Fruit fly (Drosophila melanogaster) whole organism, embryonic: ENCODE results near the gene CG7484.

Experiments used
- Atf3 ChIP-seq: fragments of 200-800 bp; sonication (Bioruptor generic); optimal IDR thresholded peaks from 3 replicates; lab custom pipeline; 2016; ENCODE audit warnings: missing biosample characterization, missing genetic modification characterization
- Atf6 ChIP-seq: fragments of 200-800 bp; sonication (Bioruptor generic); IDR thresholded peaks from 2 replicates; pipeline ENCODE4 v1.3.6; 2022; ENCODE audit warnings: missing biosample characterization, missing genetic modification characterization
- B-H1 ChIP-seq: fragments of 200-800 bp; sonication (Bioruptor generic); IDR thresholded peaks from 3 replicates; pipeline ENCODE4 v1.3.6; 2022; ENCODE audit warnings: missing biosample characterization, missing genetic modification characterization
- C15 ChIP-seq: fragments of 200-800 bp; sonication (Bioruptor generic); IDR thresholded peaks from 3 replicates; pipeline ENCODE4 v1.3.6; 2022; ENCODE audit warnings: missing biosample characterization, missing genetic modification characterization
- CG10431 ChIP-seq: fragments of 200-800 bp; sonication (Bioruptor generic); optimal IDR thresholded peaks from 3 replicates; lab custom pipeline; 2018; ENCODE audit warnings: missing biosample characterization, mild to moderate bottlenecking, missing genetic modification characterization
- CG11560 ChIP-seq: fragments of 200-800 bp; sonication (Bioruptor generic); IDR thresholded peaks from 3 replicates; pipeline ENCODE4 v1.3.6; 2022; ENCODE audit warnings: missing biosample characterization, missing genetic modification characterization
- CG11696 ChIP-seq: fragments of 200-800 bp; sonication (Bioruptor generic); IDR thresholded peaks from 2 replicates; pipeline ENCODE4 v1.3.6; 2022; ENCODE audit warnings: missing biosample characterization, missing genetic modification characterization
- CG12744 ChIP-seq: fragments of 200-800 bp; sonication (Bioruptor generic); optimal IDR thresholded peaks from 2 replicates; lab custom pipeline; 2016; ENCODE audit warnings: missing biosample characterization, missing genetic modification characterization
- CG13775 ChIP-seq: fragments of 200-800 bp; sonication (Bioruptor generic); optimal IDR thresholded peaks from 3 replicates; lab custom pipeline; 2017; ENCODE audit warnings: missing biosample characterization, mild to moderate bottlenecking, missing genetic modification characterization
- CG14014 ChIP-seq: fragments of 200-800 bp; sonication (Bioruptor generic); IDR thresholded peaks from 2 replicates; pipeline ENCODE4 v1.3.6; 2022; ENCODE audit warnings: missing biosample characterization, missing genetic modification characterization
- CG14050 ChIP-seq: fragments of 200-800 bp; sonication (Bioruptor generic); IDR thresholded peaks from 3 replicates; pipeline ENCODE4 v1.3.6; 2022; ENCODE audit warnings: missing biosample characterization, missing genetic modification characterization
- CG14965 ChIP-seq: fragments of 200-800 bp; sonication (Bioruptor generic); optimal IDR thresholded peaks from 2 replicates; lab custom pipeline; 2016; ENCODE audit warnings: missing biosample characterization, missing genetic modification characterization, borderline replicate concordance
- CG15073 ChIP-seq: fragments of 200-800 bp; sonication (Bioruptor generic); optimal IDR thresholded peaks from 2 replicates; lab custom pipeline; 2016; ENCODE audit warnings: missing biosample characterization, missing genetic modification characterization
- CG15269 ChIP-seq: fragments of 200-800 bp; sonication (Bioruptor generic); optimal IDR thresholded peaks from 2 replicates; lab custom pipeline; 2018; ENCODE audit warnings: missing biosample characterization, mild to moderate bottlenecking, missing genetic modification characterization, moderate library complexity
- CG31441 ChIP-seq: fragments of 200-800 bp; sonication (Bioruptor generic); IDR thresholded peaks from 2 replicates; pipeline ENCODE4 v1.3.6; 2022; ENCODE audit warnings: missing biosample characterization, missing genetic modification characterization
- CG3281 ChIP-seq: fragments of 200-800 bp; sonication (Bioruptor generic); optimal IDR thresholded peaks from 3 replicates; lab custom pipeline; 2017; ENCODE audit warnings: missing biosample characterization, mild to moderate bottlenecking, missing genetic modification characterization
- CG4424 ChIP-seq: fragments of 200-800 bp; sonication (Bioruptor generic); optimal IDR thresholded peaks from 3 replicates; lab custom pipeline; 2016; ENCODE audit warnings: missing biosample characterization, missing genetic modification characterization
- CG4854 ChIP-seq: fragments of 200-800 bp; sonication (Bioruptor generic); optimal IDR thresholded peaks from 2 replicates; lab custom pipeline; 2016; ENCODE audit warnings: missing biosample characterization, missing genetic modification characterization, inconsistent platforms
- CG8281 ChIP-seq: fragments of 200-800 bp; sonication (Bioruptor generic); optimal IDR thresholded peaks from 2 replicates; lab custom pipeline; 2018; ENCODE audit warnings: missing biosample characterization, mild to moderate bottlenecking, missing genetic modification characterization, moderate library complexity
- CG9876 ChIP-seq: fragments of 200-800 bp; sonication (Bioruptor generic); optimal IDR thresholded peaks from 2 replicates; lab custom pipeline; 2016; ENCODE audit warnings: missing biosample characterization, missing genetic modification characterization
- Dref ChIP-seq: fragments of 200-800 bp; sonication (Bioruptor generic); IDR thresholded peaks from 2 replicates; pipeline ENCODE4 v1.3.6; 2022; ENCODE audit warnings: missing biosample characterization, missing genetic modification characterization
- E2f1 ChIP-seq: fragments of 200-800 bp; sonication (Bioruptor generic); IDR thresholded peaks from 2 replicates; pipeline ENCODE4 v1.3.6; 2022; ENCODE audit warnings: missing biosample characterization, missing genetic modification characterization
- Fer1 ChIP-seq: fragments of 200-800 bp; sonication (Bioruptor generic); optimal IDR thresholded peaks from 2 replicates; lab custom pipeline; 2017; ENCODE audit warnings: missing biosample characterization, mild to moderate bottlenecking, missing genetic modification characterization
- Lim3 ChIP-seq: fragments of 200-800 bp; sonication (Bioruptor generic); IDR thresholded peaks from 2 replicates; pipeline ENCODE4 v1.3.6; 2022; ENCODE audit warnings: missing biosample characterization, missing genetic modification characterization
- MTF-1 ChIP-seq: fragments of 200-800 bp; sonication (Bioruptor generic); optimal IDR thresholded peaks from 2 replicates; lab custom pipeline; 2018; ENCODE audit warnings: missing biosample characterization, mild to moderate bottlenecking, missing genetic modification characterization, borderline replicate concordance
- Oaz ChIP-seq: fragments of 200-800 bp; sonication (Bioruptor generic); IDR thresholded peaks from 2 replicates; pipeline ENCODE4 v1.3.6; 2022; ENCODE audit warnings: missing biosample characterization, missing genetic modification characterization
- Oli ChIP-seq: fragments of 200-800 bp; sonication (Bioruptor generic); optimal IDR thresholded peaks from 2 replicates; lab custom pipeline; 2018; ENCODE audit warnings: missing biosample characterization, mild to moderate bottlenecking, missing genetic modification characterization, moderate library complexity
- Ssrp ChIP-seq: fragments of 200-800 bp; sonication (Bioruptor generic); optimal IDR thresholded peaks from 2 replicates; lab custom pipeline; 2018; ENCODE audit warnings: missing biosample characterization, mild to moderate bottlenecking, missing genetic modification characterization, moderate library complexity
- Tbp ChIP-seq: fragments of >200 bp; optimal IDR thresholded peaks from 2 replicates; lab custom pipeline; 2018; ENCODE audit warnings: missing biosample characterization, missing genetic modification characterization
- Usf ChIP-seq: fragments of 200-800 bp; sonication (Bioruptor generic); optimal IDR thresholded peaks from 2 replicates; lab custom pipeline; 2017; ENCODE audit warnings: missing genotype, missing biosample characterization, missing genetic modification characterization
- al ChIP-seq: fragments of 200-800 bp; sonication (Bioruptor generic); IDR thresholded peaks from 2 replicates; pipeline ENCODE4 v1.3.6; 2022; ENCODE audit warnings: missing biosample characterization, missing genetic modification characterization
- aop ChIP-seq: fragments of 200-800 bp; sonication (Bioruptor generic); IDR thresholded peaks from 2 replicates; pipeline ENCODE4 v1.3.6; 2022; ENCODE audit warnings: missing biosample characterization, missing genetic modification characterization
- bcd ChIP-seq: fragments of 200-800 bp; sonication (Bioruptor generic); optimal IDR thresholded peaks from 2 replicates; lab custom pipeline; 2017; ENCODE audit warnings: missing biosample characterization, mild to moderate bottlenecking, missing genetic modification characterization
- cad ChIP-seq: fragments of >200 bp; optimal IDR thresholded peaks from 2 replicates; lab custom pipeline; 2017; ENCODE audit warnings: missing biosample characterization, missing genetic modification characterization
- dati ChIP-seq: fragments of 200-800 bp; sonication (Bioruptor generic); IDR thresholded peaks from 2 replicates; pipeline ENCODE4 v1.3.6; 2022; ENCODE audit warnings: missing biosample characterization, missing genetic modification characterization
- dmrt11E ChIP-seq: fragments of 200-800 bp; sonication (Bioruptor generic); optimal IDR thresholded peaks from 3 replicates; lab custom pipeline; 2018; ENCODE audit warnings: missing biosample characterization, mild to moderate bottlenecking, missing genetic modification characterization, moderate library complexity
- emc ChIP-seq: fragments of 200-800 bp; sonication (Bioruptor generic); optimal IDR thresholded peaks from 2 replicates; lab custom pipeline; 2016; ENCODE audit warnings: missing biosample characterization, missing genetic modification characterization
- fd102C ChIP-seq: fragments of 200-800 bp; sonication (Bioruptor generic); optimal IDR thresholded peaks from 2 replicates; lab custom pipeline; 2018; ENCODE audit warnings: missing biosample characterization, mild to moderate bottlenecking, missing genetic modification characterization, moderate library complexity
- gem ChIP-seq: fragments of 200-800 bp; sonication (Bioruptor generic); optimal IDR thresholded peaks from 2 replicates; lab custom pipeline; 2019; ENCODE audit warnings: missing biosample characterization, mild to moderate bottlenecking, missing genetic modification characterization, moderate library complexity
- gro ChIP-seq: fragments of 200-800 bp; sonication (Bioruptor generic); optimal IDR thresholded peaks from 2 replicates; lab custom pipeline; 2016; ENCODE audit warnings: missing biosample characterization, missing genetic modification characterization
- klu ChIP-seq: fragments of 200-800 bp; sonication (Bioruptor generic); IDR thresholded peaks from 2 replicates; pipeline ENCODE4 v1.3.6; 2022; ENCODE audit warnings: missing biosample characterization, missing genetic modification characterization
- lov ChIP-seq, 2 experiments: fragments of 200-800 bp in 1 of 2; fragments of >200 bp in 1 of 2; sonication (Bioruptor generic) in 1 of 2; IDR thresholded peaks in 1 of 2; optimal IDR thresholded peaks in 1 of 2; 2 replicates in 1 of 2; 3 replicates in 1 of 2; pipeline versions ENCODE4 v1.3.6 to Lab custom; 2017 to 2022; ENCODE audit warnings: missing biosample characterization in 1 of 2, missing genetic modification characterization in 1 of 2
- pros ChIP-seq: fragments of 200-800 bp; sonication (Bioruptor generic); optimal IDR thresholded peaks from 3 replicates; lab custom pipeline; 2019; ENCODE audit warnings: missing biosample characterization, mild to moderate bottlenecking, missing genetic modification characterization, moderate library complexity
- sisA ChIP-seq: fragments of 200-800 bp; sonication (Bioruptor generic); IDR thresholded peaks from 2 replicates; pipeline ENCODE4 v1.3.6; 2022; ENCODE audit warnings: missing biosample characterization, missing genetic modification characterization
- sob ChIP-seq: fragments of 200-800 bp; sonication (Bioruptor generic); IDR thresholded peaks from 2 replicates; pipeline ENCODE4 v1.3.6; 2022; ENCODE audit warnings: missing biosample characterization, missing genetic modification characterization
- sqz ChIP-seq: fragments of 200-800 bp; sonication (Bioruptor generic); optimal IDR thresholded peaks from 3 replicates; lab custom pipeline; 2018; ENCODE audit warnings: missing biosample characterization, mild to moderate bottlenecking, missing genetic modification characterization
- toy ChIP-seq: fragments of 200-800 bp; sonication (Bioruptor generic); IDR thresholded peaks from 2 replicates; pipeline ENCODE4 v1.3.6; 2022; ENCODE audit warnings: missing biosample characterization, missing genetic modification characterization
- usp ChIP-seq: fragments of >200 bp; optimal IDR thresholded peaks from 2 replicates; lab custom pipeline; 2017; ENCODE audit warnings: missing biosample characterization, missing genetic modification characterization
- zen ChIP-seq: fragments of 200-800 bp; sonication (Bioruptor generic); optimal IDR thresholded peaks from 3 replicates; lab custom pipeline; 2018; ENCODE audit warnings: missing biosample characterization, mild to moderate bottlenecking, missing genetic modification characterization, moderate library complexity

The CG7484 gene

DNA sequence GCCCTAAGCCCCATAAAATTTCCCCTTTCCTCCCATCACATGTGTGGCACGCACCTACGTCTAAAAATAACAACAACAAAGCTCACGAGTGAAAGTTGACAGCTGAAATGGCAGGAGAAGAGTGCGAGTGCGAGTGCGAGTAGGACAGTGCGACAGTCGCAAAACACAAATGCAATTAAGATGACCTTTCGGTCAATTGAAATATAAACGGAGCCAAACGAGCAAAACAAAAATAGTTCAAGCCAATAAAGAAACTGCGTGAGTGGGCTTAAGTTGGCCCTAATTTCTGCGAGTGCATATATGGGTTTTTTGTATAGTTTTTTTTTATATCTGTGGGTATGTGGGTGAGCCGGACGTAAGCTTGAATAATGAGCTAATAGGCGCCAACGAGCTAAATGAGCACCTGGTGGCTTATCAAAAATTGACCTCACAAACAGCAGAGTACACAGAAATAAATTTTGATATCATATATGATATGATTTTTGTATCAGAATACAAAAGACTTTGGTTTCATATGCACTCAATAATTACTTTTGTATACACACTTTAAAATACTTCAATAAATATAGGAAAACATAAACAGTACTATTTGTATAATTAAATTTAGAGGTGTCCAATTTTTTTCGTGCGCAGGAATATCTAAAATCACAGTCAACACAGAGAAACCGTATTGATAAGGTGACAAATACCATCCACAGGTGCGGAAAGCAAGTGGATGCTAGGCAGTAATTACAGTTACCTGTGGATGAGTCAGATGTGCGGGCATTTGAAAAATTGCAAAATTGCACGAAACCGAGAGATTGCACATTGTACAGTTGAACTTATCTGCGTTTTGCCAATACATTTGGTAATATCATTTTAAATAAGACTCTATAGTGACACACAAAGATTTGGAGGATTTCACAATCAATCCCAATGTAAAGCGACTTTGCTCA is 2.4 kb upstream of the CG7484 start (continued):
- TF ChIP-seq CG13775 (GFP tag; lab: Kevin White, UChicago) (no peak), CG31441 (peak; percentile 42; the same call in 1 of the 2 replicates), CG10431 (no peak), klu (no peak), CG3281 (GFP tag; lab: Kevin White, UChicago) (peak; percentile 22), Tbp (no peak), CG14014 (GFP tag; lab: Robert Waterston, UW) (no peak), CG11560 (tag; lab: Robert Waterston, UW) (no peak), bcd (GFP tag; lab: Kevin White, UChicago) (no peak), emc (GFP tag; lab: Kevin White, UChicago) (no peak), usp (GFP tag; lab: Kevin White, UChicago) (no peak), CG14050 (GFP tag; lab: Robert Waterston, UW) (no peak), toy (GFP tag; lab: Robert Waterston, UW) (no peak), lov (optimal IDR thresholded peaks at IDR 0.05; lab: Kevin White, UChicago) (no peak), lov (GFP tag; IDR thresholded peaks at IDR 0.05; lab: Robert Waterston, UW) (no peak), Oaz (GFP tag; lab: Robert Waterston, UW) (no peak), C15 (no peak), sqz (peak; percentile 90), cad (no peak), CG12744 (GFP tag; lab: Kevin White, UChicago) (no peak), Usf (GFP tag; lab: Kevin White, UChicago) (no peak), Atf6 (GFP tag; lab: Robert Waterston, UW) (0 out of 2 replicates have a peak, but pooled peaks have one; percentile 21), CG4424 (no peak), Lim3 (GFP tag; lab: Robert Waterston, UW) (no peak), Ssrp (tag; lab: Kevin White, UChicago) (peak; percentile 23), zen (tag; lab: Kevin White, UChicago) (no peak), CG14965 (GFP tag; lab: Kevin White, UChicago) (no peak), CG4854 (GFP tag; lab: Kevin White, UChicago) (no peak), Atf3 (GFP tag; lab: Kevin White, UChicago) (no peak), E2f1 (GFP tag; lab: Robert Waterston, UW) (no peak), CG8281 (tag; lab: Kevin White, UChicago) (no peak), pros (GFP tag; lab: Kevin White, UChicago) (no peak), CG15073 (GFP tag; lab: Kevin White, UChicago) (no peak), gem (tag; lab: Kevin White, UChicago) (peak; percentile 53), Fer1 (GFP tag; lab: Kevin White, UChicago) (peak; percentile 27), CG11696 (no peak), sisA (GFP tag; lab: Robert Waterston, UW) (no peak), dati (GFP tag; lab: Robert Waterston, UW) (no peak), al (GFP tag; lab: Robert Waterston, UW) (peak; percentile 9; the same call in 1 of the 2 replicates), sob (peak; percentile 28; the same call in 1 of the 2 replicates), aop (GFP tag; lab: Robert Waterston, UW) (no peak), CG15269 (tag; lab: Kevin White, UChicago) (peak; percentile 53), gro (GFP tag; lab: Kevin White, UChicago) (no peak), B-H1 (GFP tag; lab: Robert Waterston, UW) (no peak; the same call in 2 of the 3 replicates), MTF-1 (no peak), fd102C (GFP tag; lab: Kevin White, UChicago) (no peak), dmrt11E (no peak), Dref (GFP tag; lab: Robert Waterston, UW) (no peak), CG9876 (GFP tag; lab: Kevin White, UChicago) (no peak), Oli (tag; lab: Kevin White, UChicago) (no peak)
